Fruit fly (Drosophila melanogaster): Measurements from ENCODE around the gene Sr-CIII.
A peak's percentile ranks its signal among the peaks of the same experiment; 100 is the strongest.

Sr-CIII gene

dm6 chr2L:4120043-4120442 is at the start of gene Sr-CIII:
TSS of gene Sr-CIII (plus strand) at chr2L:4120343.
- no peak for TF ChIP-seq CG14655 (GFP tag; optimal IDR thresholded peaks at IDR 0.05)
- no peak for TF ChIP-seq Pif1A (GFP tag; optimal IDR thresholded peaks at IDR 0.05)
- no peak for TF ChIP-seq CG17806 (tag; optimal IDR thresholded peaks at IDR 0.05)
- no peak for TF ChIP-seq CG32121 (GFP tag; IDR thresholded peaks at IDR 0.05)
- TF ChIP-seq Ets98B (GFP tag; IDR thresholded peaks at IDR 0.05), result no peak
- TF ChIP-seq EcR (GFP tag; optimal IDR thresholded peaks at IDR 0.05), result no peak
- TF ChIP-seq D1 (tag; optimal IDR thresholded peaks at IDR 0.05), result no peak
- TF ChIP-seq gl (tag; optimal IDR thresholded peaks at IDR 0.05), result no peak

DNA sequence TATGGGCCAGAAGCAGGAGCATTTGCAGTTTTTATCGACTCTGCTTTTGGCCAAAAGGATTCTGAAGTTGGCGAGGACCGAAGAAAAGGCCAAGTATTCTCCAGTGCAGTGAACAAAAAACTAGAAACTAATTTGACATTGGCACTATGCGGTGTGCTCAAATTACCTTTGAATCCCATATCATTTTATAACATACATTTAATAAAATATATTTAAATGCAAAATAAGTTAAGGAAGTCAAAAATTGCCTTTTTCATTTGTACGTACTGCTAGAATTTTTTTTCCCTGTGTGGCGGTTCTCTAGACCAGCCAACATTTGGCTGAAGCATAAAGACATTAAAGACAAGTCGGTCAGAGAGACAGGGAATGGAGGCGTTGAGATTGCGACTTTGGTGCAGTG is 49.7 kb upstream of the Sr-CIII start:
- TF ChIP-seq CG12605 (GFP tag; IDR thresholded peaks at IDR 0.05) (no peak), rn (GFP tag; IDR thresholded peaks at IDR 0.05) (no peak), Pif1A (GFP tag; optimal IDR thresholded peaks at IDR 0.05) (peak; percentile 2), CG4496 (GFP tag; IDR thresholded peaks at IDR 0.05) (no peak; the same call in 2 of the 3 replicates), CG10348 (GFP tag; IDR thresholded peaks at IDR 0.05) (no peak), Ets98B (GFP tag; IDR thresholded peaks at IDR 0.05) (0 out of 2 replicates have a peak, but pooled peaks have one; percentile 7), CG13204 (GFP tag; optimal IDR thresholded peaks at IDR 0.05) (no peak), CG34367 (tag; optimal IDR thresholded peaks at IDR 0.05) (no peak), fd96Ca (GFP tag; IDR thresholded peaks at IDR 0.05) (peak; percentile 55; the same call in 1 of the 3 replicates), gl (tag; optimal IDR thresholded peaks at IDR 0.05) (no peak), Pif1B (GFP tag; optimal IDR thresholded peaks at IDR 0.05) (no peak), CG17806 (tag; optimal IDR thresholded peaks at IDR 0.05) (peak; percentile 12), CG14655 (GFP tag; optimal IDR thresholded peaks at IDR 0.05) (peak; percentile 41), Snoo (tag; optimal IDR thresholded peaks at IDR 0.05) (no peak), D1 (tag; optimal IDR thresholded peaks at IDR 0.05) (no peak), CG15710 (tag; optimal IDR thresholded peaks at IDR 0.05) (peak; percentile 2), CG9948 (tag; optimal IDR thresholded peaks at IDR 0.05) (peak; percentile 40), CG8159 (tag; optimal IDR thresholded peaks at IDR 0.05) (peak; percentile 24), CG8301 (tag; optimal IDR thresholded peaks at IDR 0.05) (peak; percentile 24), EcR (GFP tag; optimal IDR thresholded peaks at IDR 0.05) (no peak), CG32121 (GFP tag; IDR thresholded peaks at IDR 0.05) (peak; percentile 35; the same call in 1 of the 2 replicates)

- TF ChIP-seq rn (GFP tag; IDR thresholded peaks at IDR 0.05) (0 out of 2 replicates have a peak, but pooled peaks have one; percentile 21), Ets98B (GFP tag; IDR thresholded peaks at IDR 0.05) (peak; percentile 69), Snoo (tag; optimal IDR thresholded peaks at IDR 0.05) (peak; percentile 29), CG9948 (tag; optimal IDR thresholded peaks at IDR 0.05) (peak; percentile 59), CG8301 (tag; optimal IDR thresholded peaks at IDR 0.05) (peak; percentile 59), CG17806 (tag; optimal IDR thresholded peaks at IDR 0.05) (peak; percentile 68), CG10348 (GFP tag; IDR thresholded peaks at IDR 0.05) (no peak), CG32121 (GFP tag; IDR thresholded peaks at IDR 0.05) (0 out of 2 replicates have a peak, but pooled peaks have one; percentile 29), CG15710 (tag; optimal IDR thresholded peaks at IDR 0.05) (peak; percentile 63), CG13204 (GFP tag; optimal IDR thresholded peaks at IDR 0.05) (no peak), EcR (GFP tag; optimal IDR thresholded peaks at IDR 0.05) (no peak), fd96Ca (GFP tag; IDR thresholded peaks at IDR 0.05) (peak; percentile 82), CG12605 (GFP tag; IDR thresholded peaks at IDR 0.05) (peak; percentile 28; the same call in 1 of the 2 replicates), Pif1A (GFP tag; optimal IDR thresholded peaks at IDR 0.05) (peak; percentile 62), gl (tag; optimal IDR thresholded peaks at IDR 0.05) (peak; percentile 28), CG34367 (tag; optimal IDR thresholded peaks at IDR 0.05) (peak; percentile 49), CG8159 (tag; optimal IDR thresholded peaks at IDR 0.05) (peak; percentile 70), CG14655 (GFP tag; optimal IDR thresholded peaks at IDR 0.05) (peak; percentile 73), Pif1B (GFP tag; optimal IDR thresholded peaks at IDR 0.05) (peak; percentile 53), D1 (tag; optimal IDR thresholded peaks at IDR 0.05) (peak; percentile 26), CG4496 (GFP tag; IDR thresholded peaks at IDR 0.05) (peak; percentile 81)
Observed at dm6 chr2L:4071558-4071957, 48.6 kb upstream of the Sr-CIII start.

DNA sequence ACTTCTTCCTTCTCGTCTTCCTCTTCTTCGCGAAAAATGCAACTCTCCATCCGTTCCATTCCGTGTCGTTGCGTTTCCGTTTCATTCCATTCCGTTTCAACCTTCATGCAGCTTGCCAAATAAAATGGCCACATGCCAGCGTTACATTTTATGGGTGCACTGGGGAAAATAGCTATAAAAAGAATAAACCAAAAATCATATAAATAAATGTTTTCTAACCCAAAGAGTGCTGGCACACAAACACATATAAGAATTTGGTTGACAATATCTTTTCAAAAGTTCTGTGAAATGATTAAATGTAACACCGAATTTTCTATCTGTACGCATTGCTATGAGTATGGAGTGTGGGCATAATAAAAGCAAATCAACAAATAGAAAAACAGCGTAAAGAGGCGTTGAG is 44.4 kb upstream of the Sr-CIII start:
- no peak for TF ChIP-seq CG15710 (tag; optimal IDR thresholded peaks at IDR 0.05)
- no peak for TF ChIP-seq gl (tag; optimal IDR thresholded peaks at IDR 0.05)
- no peak for TF ChIP-seq CG4496 (GFP tag; IDR thresholded peaks at IDR 0.05)
- TF ChIP-seq CG32121 (GFP tag; IDR thresholded peaks at IDR 0.05), result no peak
- TF ChIP-seq Pif1B (GFP tag; optimal IDR thresholded peaks at IDR 0.05), result no peak
- no peak for TF ChIP-seq D1 (tag; optimal IDR thresholded peaks at IDR 0.05)
- no peak for TF ChIP-seq Pif1A (GFP tag; optimal IDR thresholded peaks at IDR 0.05)
- peak; percentile 14; the same call in 1 of the 2 replicates for TF ChIP-seq Ets98B (GFP tag; IDR thresholded peaks at IDR 0.05)

DNA sequence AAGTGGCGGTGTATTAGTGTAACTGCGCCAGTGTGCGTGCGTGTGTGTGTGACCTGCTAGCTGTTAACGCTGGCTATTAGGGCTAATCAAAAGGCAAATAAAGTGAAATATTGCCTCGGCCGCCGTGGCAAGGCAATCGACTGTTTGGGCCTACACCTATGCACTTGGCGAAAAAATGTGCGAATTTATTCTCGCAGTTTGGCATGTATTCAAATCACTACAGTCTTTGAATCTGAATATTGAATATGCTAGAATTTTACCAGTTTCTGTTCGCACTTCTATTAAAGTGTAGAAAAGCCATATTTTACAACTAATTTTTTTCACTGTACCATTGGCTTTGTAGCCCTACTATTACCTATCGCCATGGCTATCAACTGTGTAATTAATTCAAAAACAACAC is 39.4 kb upstream of the Sr-CIII start:
- TF ChIP-seq Snoo (tag; optimal IDR thresholded peaks at IDR 0.05), result no peak
- peak; percentile 5 for TF ChIP-seq CG15710 (tag; optimal IDR thresholded peaks at IDR 0.05)
- no peak for TF ChIP-seq CG34367 (tag; optimal IDR thresholded peaks at IDR 0.05)
- no peak for TF ChIP-seq Pif1B (GFP tag; optimal IDR thresholded peaks at IDR 0.05)
- no peak for TF ChIP-seq CG10348 (GFP tag; IDR thresholded peaks at IDR 0.05)
- TF ChIP-seq CG32121 (GFP tag; IDR thresholded peaks at IDR 0.05), result peak; percentile 75
- peak; percentile 46 for TF ChIP-seq Ets98B (GFP tag; IDR thresholded peaks at IDR 0.05)
- TF ChIP-seq CG9948 (tag; optimal IDR thresholded peaks at IDR 0.05), result peak; percentile 0
- 0 out of 2 replicates have a peak, but pooled peaks have one; percentile 24 for TF ChIP-seq rn (GFP tag; IDR thresholded peaks at IDR 0.05)
- no peak for TF ChIP-seq CG17806 (tag; optimal IDR thresholded peaks at IDR 0.05)
- TF ChIP-seq D1 (tag; optimal IDR thresholded peaks at IDR 0.05), result no peak
- TF ChIP-seq CG14655 (GFP tag; optimal IDR thresholded peaks at IDR 0.05), result peak; percentile 33
- TF ChIP-seq gl (tag; optimal IDR thresholded peaks at IDR 0.05), result no peak
- peak; percentile 81 for TF ChIP-seq fd96Ca (GFP tag; IDR thresholded peaks at IDR 0.05)
- TF ChIP-seq CG4496 (GFP tag; IDR thresholded peaks at IDR 0.05), result peak; percentile 65; the same call in 1 of the 3 replicates
- TF ChIP-seq CG8301 (tag; optimal IDR thresholded peaks at IDR 0.05), result peak; percentile 7
- TF ChIP-seq CG12605 (GFP tag; IDR thresholded peaks at IDR 0.05), result peak; percentile 63
- no peak for TF ChIP-seq EcR (GFP tag; optimal IDR thresholded peaks at IDR 0.05)
- no peak for TF ChIP-seq CG13204 (GFP tag; optimal IDR thresholded peaks at IDR 0.05)
- no peak for TF ChIP-seq Pif1A (GFP tag; optimal IDR thresholded peaks at IDR 0.05)
- TF ChIP-seq CG8159 (tag; optimal IDR thresholded peaks at IDR 0.05), result no peak

Measured in whole organism, pupa.